Worm (Caenorhabditis elegans) whole organism, late embryonic: ENCODE measurements around the gene ugt-48.

Experiments used
- ceh-24 ChIP-seq: sonication (generic microtip); optimal IDR thresholded peaks from 2 replicates; lab custom pipeline; 2016; ENCODE audit warnings: mild to moderate bottlenecking, missing genetic modification characterization, missing compliant biosample characterization
- che-1 ChIP-seq: sonication (generic microtip); optimal IDR thresholded peaks from 2 replicates; lab custom pipeline; 2016; ENCODE audit warnings: mild to moderate bottlenecking, missing genetic modification characterization, missing compliant biosample characterization
- hlh-30 ChIP-seq: sonication (generic microtip); optimal IDR thresholded peaks from 2 replicates; lab custom pipeline; 2017; ENCODE audit warnings: antibody characterized with exemption, missing genetic modification characterization, missing compliant biosample characterization; ENCODE audit not compliant: insufficient read depth
- lim-6 ChIP-seq: sonication (generic microtip); optimal IDR thresholded peaks from 2 replicates; lab custom pipeline; 2016; ENCODE audit warnings: missing genetic modification characterization, missing compliant biosample characterization
- pag-3 ChIP-seq: sonication (generic microtip); optimal IDR thresholded peaks from 2 replicates; lab custom pipeline; 2016; ENCODE audit warnings: missing compliant biosample characterization, missing genetic modification characterization, borderline replicate concordance
- sdc-2 ChIP-seq: sonication (generic microtip); optimal IDR thresholded peaks from 2 replicates; lab custom pipeline; 2016; ENCODE audit warnings: missing genotype, missing genetic modification characterization, missing compliant biosample characterization
- tbx-7 ChIP-seq: sonication (generic microtip); optimal IDR thresholded peaks from 2 replicates; lab custom pipeline; 2016; ENCODE audit warnings: missing genotype, missing genetic modification characterization, missing compliant biosample characterization
- unc-86 ChIP-seq: sonication (generic microtip); optimal IDR thresholded peaks from 2 replicates; lab custom pipeline; 2016; ENCODE audit warnings: missing genetic modification characterization, missing compliant biosample characterization

- TF ChIP-seq hlh-30 (tag; lab: Kevin White, UChicago) (no peak), tbx-7 (tag; lab: Kevin White, UChicago) (no peak), che-1 (tag; lab: Kevin White, UChicago) (no peak), sdc-2 (tag; lab: Kevin White, UChicago) (no peak), pag-3 (no peak), ceh-24 (tag; lab: Kevin White, UChicago) (no peak), lim-6 (tag; lab: Kevin White, UChicago) (no peak), unc-86 (no peak)
These were observed 40.1 kb upstream of the ugt-48 start for ce11 chrV:5587955-5588354.
